Fruit fly (Drosophila melanogaster) whole organism, adult: ENCODE measurements around the gene CG9029.

Experiments
- CG12768 ChIP-seq: fragments of 200-800 bp; sonication (Bioruptor generic); optimal IDR thresholded peaks from 2 replicates; lab custom pipeline; 2017; ENCODE audit warnings: missing biosample characterization, missing genetic modification characterization, mild to moderate bottlenecking, moderate library complexity, missing genetic modification reagents
- CG14711 ChIP-seq: fragments of 200-800 bp; sonication (Bioruptor generic); optimal IDR thresholded peaks from 2 replicates; lab custom pipeline; 2018; ENCODE audit warnings: missing biosample characterization, mild to moderate bottlenecking, missing genetic modification characterization, moderate library complexity
- CG5204 ChIP-seq: fragments of 200-800 bp; sonication (Bioruptor generic); optimal IDR thresholded peaks from 2 replicates; lab custom pipeline; 2016; ENCODE audit warnings: missing biosample characterization, missing genetic modification characterization
- CG7045 ChIP-seq: fragments of 200-800 bp; sonication (Bioruptor generic); optimal IDR thresholded peaks from 2 replicates; lab custom pipeline; 2017; ENCODE audit warnings: missing biosample characterization, mild to moderate bottlenecking, missing genetic modification characterization
- Mnt ChIP-seq: fragments of 200-800 bp; sonication (Bioruptor generic); optimal IDR thresholded peaks from 2 replicates; lab custom pipeline; 2016; ENCODE audit warnings: missing biosample characterization, mild to moderate bottlenecking, missing genetic modification characterization
- cic ChIP-seq: fragments of 200-800 bp; sonication (Bioruptor generic); optimal IDR thresholded peaks from 2 replicates; lab custom pipeline; 2017; ENCODE audit warnings: missing biosample characterization, mild to moderate bottlenecking, missing genetic modification characterization, moderate library complexity

- TF ChIP-seq Mnt: peak; percentile 23
- peak; percentile 46 for TF ChIP-seq CG5204 (GFP tag; lab: Kevin White, UChicago)
- TF ChIP-seq CG14711 (tag; lab: Kevin White, UChicago): peak; percentile 48
- peak; percentile 39 for TF ChIP-seq CG7045 (GFP tag; lab: Kevin White, UChicago)
- peak; percentile 37 for TF ChIP-seq CG12768 (GFP tag; lab: Kevin White, UChicago)
- TF ChIP-seq cic: no peak
Observed at dm6 chr2L:5879363-5879934, 6.4 kb upstream of the CG9029 start, which contains the start of gene rau.
